Fruit fly (Drosophila melanogaster) whole organism, pupa: Measurements from ENCODE around the gene elB.
A peak's percentile ranks its signal among the peaks of the same experiment; 100 is the strongest.

ENCODE experiments used
- CG10348 ChIP-seq: fragments of 200-800 bp; sonication (Bioruptor generic); IDR thresholded peaks from 2 replicates; pipeline ENCODE4 v1.3.6; 2022; ENCODE audit warnings: missing biosample characterization, missing genetic modification characterization
- CG12605 ChIP-seq: fragments of 200-800 bp; sonication (Bioruptor generic); IDR thresholded peaks from 2 replicates; pipeline ENCODE4 v1.3.6; 2022; ENCODE audit warnings: missing biosample characterization, missing genetic modification characterization
- CG13204 ChIP-seq: fragments of 200-800 bp; sonication (Bioruptor generic); optimal IDR thresholded peaks from 2 replicates; lab custom pipeline; 2018; ENCODE audit warnings: missing biosample characterization, mild to moderate bottlenecking, missing genetic modification characterization, moderate library complexity
- CG14655 ChIP-seq: fragments of 200-800 bp; sonication (Bioruptor generic); optimal IDR thresholded peaks from 3 replicates; lab custom pipeline; 2017; ENCODE audit warnings: mild to moderate bottlenecking, missing biosample characterization, missing genetic modification reagents, missing genetic modification characterization
- CG15710 ChIP-seq: fragments of 200-800 bp; sonication (Bioruptor generic); optimal IDR thresholded peaks from 2 replicates; lab custom pipeline; 2018; ENCODE audit warnings: missing biosample characterization, mild to moderate bottlenecking, missing genetic modification characterization, moderate library complexity
- CG17806 ChIP-seq: fragments of 200-800 bp; sonication (Bioruptor generic); optimal IDR thresholded peaks from 2 replicates; lab custom pipeline; 2018; ENCODE audit warnings: missing biosample characterization, mild to moderate bottlenecking, missing genetic modification characterization, moderate library complexity
- CG32121 ChIP-seq: fragments of 200-800 bp; sonication (Bioruptor generic); IDR thresholded peaks from 2 replicates; pipeline ENCODE4 v1.3.6; 2022; ENCODE audit warnings: missing biosample characterization, missing genetic modification characterization
- CG34367 ChIP-seq: fragments of 200-800 bp; sonication (Bioruptor generic); optimal IDR thresholded peaks from 2 replicates; lab custom pipeline; 2018; ENCODE audit warnings: missing biosample characterization, mild to moderate bottlenecking, missing genetic modification characterization
- CG4496 ChIP-seq: fragments of 200-800 bp; sonication (Bioruptor generic); IDR thresholded peaks from 3 replicates; pipeline ENCODE4 v1.3.6; 2022; ENCODE audit warnings: missing biosample characterization, missing genetic modification characterization
- CG8159 ChIP-seq: fragments of 200-800 bp; sonication (Bioruptor generic); optimal IDR thresholded peaks from 3 replicates; lab custom pipeline; 2018; ENCODE audit warnings: missing biosample characterization, mild to moderate bottlenecking, missing genetic modification characterization, moderate library complexity
- CG8301 ChIP-seq: fragments of 200-800 bp; sonication (Bioruptor generic); optimal IDR thresholded peaks from 2 replicates; lab custom pipeline; 2018; ENCODE audit warnings: missing biosample characterization, mild to moderate bottlenecking, missing genetic modification characterization
- CG9948 ChIP-seq: fragments of 200-800 bp; sonication (Bioruptor generic); optimal IDR thresholded peaks from 2 replicates; lab custom pipeline; 2018; ENCODE audit warnings: missing biosample characterization, mild to moderate bottlenecking, missing genetic modification characterization, moderate library complexity
- D1 ChIP-seq: fragments of 200-800 bp; sonication (Bioruptor generic); optimal IDR thresholded peaks from 2 replicates; lab custom pipeline; 2018; ENCODE audit warnings: missing biosample characterization, mild to moderate bottlenecking, missing genetic modification characterization, moderate library complexity
- EcR ChIP-seq: fragments of 200-800 bp; sonication (Bioruptor generic); optimal IDR thresholded peaks from 3 replicates; lab custom pipeline; 2019; ENCODE audit warnings: missing biosample characterization, missing genetic modification characterization, mild to moderate bottlenecking, moderate library complexity, missing genetic modification reagents
- Ets98B ChIP-seq: fragments of 200-800 bp; sonication (Bioruptor generic); IDR thresholded peaks from 2 replicates; pipeline ENCODE4 v1.3.6; 2022; ENCODE audit warnings: missing biosample characterization, missing genetic modification characterization
- Pif1A ChIP-seq: fragments of 200-800 bp; sonication (Bioruptor generic); optimal IDR thresholded peaks from 3 replicates; lab custom pipeline; 2016; ENCODE audit warnings: missing biosample characterization, missing genetic modification characterization
- Pif1B ChIP-seq: fragments of 200-800 bp; sonication (Bioruptor generic); optimal IDR thresholded peaks from 3 replicates; lab custom pipeline; 2016; ENCODE audit warnings: missing biosample characterization, missing genetic modification characterization
- Snoo ChIP-seq: fragments of 200-800 bp; sonication (Bioruptor generic); optimal IDR thresholded peaks from 3 replicates; lab custom pipeline; 2017; ENCODE audit warnings: missing biosample characterization, mild to moderate bottlenecking, missing genetic modification characterization, inconsistent platforms
- fd96Ca ChIP-seq: fragments of 200-800 bp; sonication (Bioruptor generic); IDR thresholded peaks from 3 replicates; pipeline ENCODE4 v1.3.6; 2022; ENCODE audit warnings: missing biosample characterization, missing genetic modification characterization
- gl ChIP-seq: fragments of 200-800 bp; sonication (Bioruptor generic); optimal IDR thresholded peaks from 2 replicates; lab custom pipeline; 2018; ENCODE audit warnings: missing biosample characterization, mild to moderate bottlenecking, missing genetic modification characterization
- rn ChIP-seq: fragments of 200-800 bp; sonication (Bioruptor generic); IDR thresholded peaks from 2 replicates; pipeline ENCODE4 v1.3.6; 2022; ENCODE audit warnings: missing biosample characterization, missing genetic modification characterization

elB gene

dm6 chr2L:14395065-14395439 is 14.3 kb downstream of the elB start:
- no peak for TF ChIP-seq Pif1B (GFP tag; lab: Kevin White, UChicago)
- TF ChIP-seq D1 (tag; lab: Kevin White, UChicago): no peak
- TF ChIP-seq CG17806 (tag; lab: Kevin White, UChicago): no peak
- TF ChIP-seq Pif1A (GFP tag; lab: Kevin White, UChicago): no peak
- TF ChIP-seq CG12605 (GFP tag; lab: Robert Waterston, UW): no peak
- no peak for TF ChIP-seq CG8301 (tag; lab: Kevin White, UChicago)
- TF ChIP-seq Snoo (tag; lab: Kevin White, UChicago): no peak
- TF ChIP-seq CG14655 (GFP tag; lab: Kevin White, UChicago): no peak
- no peak for TF ChIP-seq CG15710 (tag; lab: Kevin White, UChicago)
- no peak for TF ChIP-seq CG8159
- no peak for TF ChIP-seq Ets98B (GFP tag; lab: Robert Waterston, UW)
- TF ChIP-seq CG13204 (GFP tag; lab: Kevin White, UChicago): no peak
- TF ChIP-seq CG32121 (GFP tag; lab: Robert Waterston, UW): no peak
- TF ChIP-seq CG34367: no peak
- TF ChIP-seq rn (GFP tag; lab: Robert Waterston, UW): no peak
- no peak for TF ChIP-seq CG10348 (GFP tag; lab: Robert Waterston, UW)
- no peak for TF ChIP-seq CG9948 (tag; lab: Kevin White, UChicago)
- no peak for TF ChIP-seq CG4496
- no peak for TF ChIP-seq fd96Ca
- no peak for TF ChIP-seq EcR (GFP tag; lab: Kevin White, UChicago)

- TF ChIP-seq rn (GFP tag; lab: Robert Waterston, UW) (no peak), Pif1A (GFP tag; lab: Kevin White, UChicago) (peak; percentile 0)
- TF ChIP-seq, all 21 proteins: peak for 1
Measured at dm6 chr2L:14394298-14395064, 14.9 kb downstream of the elB start.

DNA sequence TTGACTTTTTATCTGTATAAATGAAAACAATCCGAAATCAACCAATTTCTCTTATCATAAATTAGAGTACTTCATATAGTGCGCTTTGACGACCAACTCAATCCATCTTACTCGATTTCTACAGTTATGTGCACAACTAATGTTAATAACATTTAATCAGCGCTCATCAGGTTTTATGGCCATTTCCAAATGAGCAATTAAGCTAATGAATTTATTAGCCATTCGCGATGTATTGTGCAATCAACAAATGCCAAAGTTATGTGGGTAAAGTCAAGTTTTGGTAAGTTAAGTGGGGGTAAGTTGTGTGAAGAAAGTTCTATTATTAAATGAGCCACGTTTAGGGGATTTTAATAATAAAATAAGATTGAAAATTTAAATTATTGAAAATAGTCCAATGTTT is 15.8 kb downstream of the elB start:
- TF ChIP-seq rn (GFP tag; lab: Robert Waterston, UW): no peak
- no peak for TF ChIP-seq CG10348 (GFP tag; lab: Robert Waterston, UW)
- TF ChIP-seq CG4496: no peak
- no peak for TF ChIP-seq CG17806 (tag; lab: Kevin White, UChicago)
- no peak for TF ChIP-seq D1 (tag; lab: Kevin White, UChicago)
- no peak for TF ChIP-seq EcR (GFP tag; lab: Kevin White, UChicago)
- TF ChIP-seq CG14655 (GFP tag; lab: Kevin White, UChicago): no peak
- no peak for TF ChIP-seq Ets98B (GFP tag; lab: Robert Waterston, UW)
- no peak for TF ChIP-seq CG13204 (GFP tag; lab: Kevin White, UChicago)
- TF ChIP-seq fd96Ca: no peak
- TF ChIP-seq CG8159: no peak

dm6 chr2L:14388448-14388847 is 20.9 kb downstream of the elB start:
- no peak for TF ChIP-seq CG13204 (GFP tag; lab: Kevin White, UChicago)
- peak; percentile 55; the same call in 2 of the 3 replicates for TF ChIP-seq fd96Ca

dm6 chr2L:14386522-14386921 is 22.8 kb downstream of the elB start:
- TF ChIP-seq CG8301 (tag; lab: Kevin White, UChicago) (peak; percentile 94), CG9948 (tag; lab: Kevin White, UChicago) (peak; percentile 92), Pif1A (GFP tag; lab: Kevin White, UChicago) (peak; percentile 93), CG17806 (tag; lab: Kevin White, UChicago) (peak; percentile 95), Ets98B (GFP tag; lab: Robert Waterston, UW) (peak; percentile 81), CG32121 (GFP tag; lab: Robert Waterston, UW) (peak; percentile 67; the same call in 1 of the 2 replicates), Snoo (tag; lab: Kevin White, UChicago) (peak; percentile 92), Pif1B (GFP tag; lab: Kevin White, UChicago) (peak; percentile 87), CG10348 (GFP tag; lab: Robert Waterston, UW) (no peak), CG12605 (GFP tag; lab: Robert Waterston, UW) (peak; percentile 85), CG15710 (tag; lab: Kevin White, UChicago) (peak; percentile 92), CG34367 (peak; percentile 91), CG14655 (GFP tag; lab: Kevin White, UChicago) (peak; percentile 94), rn (GFP tag; lab: Robert Waterston, UW) (peak; percentile 64), fd96Ca (peak; percentile 81), D1 (tag; lab: Kevin White, UChicago) (peak; percentile 59), CG8159 (peak; percentile 94), CG4496 (peak; percentile 88), CG13204 (GFP tag; lab: Kevin White, UChicago) (peak; percentile 87), EcR (GFP tag; lab: Kevin White, UChicago) (peak; percentile 9), gl (tag; lab: Kevin White, UChicago) (peak; percentile 82)
- TF ChIP-seq, all 21 proteins: peak for 20

- no peak for TF ChIP-seq Snoo (tag; lab: Kevin White, UChicago)
- TF ChIP-seq CG8159: no peak
- no peak for TF ChIP-seq CG9948 (tag; lab: Kevin White, UChicago)
- no peak for TF ChIP-seq CG4496
- TF ChIP-seq rn (GFP tag; lab: Robert Waterston, UW): no peak
- no peak for TF ChIP-seq D1 (tag; lab: Kevin White, UChicago)
Measured at dm6 chr2L:14381881-14382280, 27.5 kb downstream of the elB start.
